Fruit fly (Drosophila melanogaster): ENCODE results near the gene LysP.

Gene LysP

DNA sequence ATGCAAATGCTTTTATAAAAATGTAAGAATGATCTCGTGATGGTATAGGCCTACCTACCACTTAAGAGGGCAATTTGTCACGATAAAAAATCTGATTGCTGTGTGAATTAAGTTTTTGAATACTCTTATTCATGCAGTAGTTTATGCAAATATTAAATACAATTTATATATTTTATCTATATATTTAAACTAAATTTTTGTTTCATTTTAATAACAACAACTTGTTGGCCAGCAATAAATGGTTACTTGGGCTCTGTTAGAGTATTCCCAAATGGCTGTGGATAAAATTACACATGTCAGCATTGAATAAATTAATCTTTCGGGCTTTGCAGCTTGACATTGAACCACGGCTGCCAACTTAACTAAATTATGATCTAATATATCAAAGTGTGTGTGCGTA lies 40.1 kb upstream of the LysP start (continued):
- TF ChIP-seq chm (GFP tag; IDR thresholded peaks at IDR 0.05) (no peak), cwo (GFP tag; optimal IDR thresholded peaks at IDR 0.05) (peak; percentile 61), CG14014 (GFP tag; IDR thresholded peaks at IDR 0.05) (peak; percentile 62; the same call in 1 of the 2 replicates), sr (GFP tag; IDR thresholded peaks at IDR 0.05) (no peak), Dll (GFP tag; IDR thresholded peaks at IDR 0.05; ENCODE audit: partially characterized antibody) (no peak), Neu2 (GFP tag; optimal IDR thresholded peaks at IDR 0.05; ENCODE audit: borderline replicate concordance) (no peak), CG18476 (GFP tag; optimal IDR thresholded peaks at IDR 0.05) (no peak), HLH3B (GFP tag; IDR thresholded peaks at IDR 0.05) (no peak), HmgZ (tag; optimal IDR thresholded peaks at IDR 0.05) (no peak), BtbVII (GFP tag; optimal IDR thresholded peaks at IDR 0.05) (no peak), Atf6 (GFP tag; IDR thresholded peaks at IDR 0.05) (peak; percentile 66; the same call in 1 of the 2 replicates), Elba2 (GFP tag; optimal IDR thresholded peaks at IDR 0.05) (no peak), lmd (GFP tag; IDR thresholded peaks at IDR 0.05) (peak; percentile 27; the same call in 1 of the 2 replicates), Ets97D (GFP tag; optimal IDR thresholded peaks at IDR 0.05) (no peak), CG17802 (tag; optimal IDR thresholded peaks at IDR 0.05) (no peak), CG18262 (tag; optimal IDR thresholded peaks at IDR 0.05) (no peak), Oaz (GFP tag; IDR thresholded peaks at IDR 0.05) (no peak), CG4404 (GFP tag; IDR thresholded peaks at IDR 0.05) (no peak), Ssrp (tag; optimal IDR thresholded peaks at IDR 0.05) (no peak), CG12236 (GFP tag; optimal IDR thresholded peaks at IDR 0.05) (no peak), al (GFP tag; IDR thresholded peaks at IDR 0.05) (no peak), p53 (GFP tag; optimal IDR thresholded peaks at IDR 0.05) (no peak), inv (GFP tag; IDR thresholded peaks at IDR 0.05; ENCODE audit: partially characterized antibody) (no peak), GATAe (GFP tag; conservative IDR thresholded peaks at IDR 0.05) (no peak), CG17385 (GFP tag; optimal IDR thresholded peaks at IDR 0.05) (peak; percentile 15), CG13424 (tag; optimal IDR thresholded peaks at IDR 0.05) (peak; percentile 27), CG10654 (GFP tag; optimal IDR thresholded peaks at IDR 0.05) (no peak), CG3281 (GFP tag; optimal IDR thresholded peaks at IDR 0.05) (no peak), BEAF-32 (GFP tag; optimal IDR thresholded peaks at IDR 0.05) (no peak), CG8924 (tag; optimal IDR thresholded peaks at IDR 0.05) (peak; percentile 27), CG3847 (GFP tag; IDR thresholded peaks at IDR 0.05) (peak; percentile 47), mld (GFP tag; IDR thresholded peaks at IDR 0.05; ENCODE audit: partially characterized antibody) (no peak), esg (GFP tag; conservative IDR thresholded peaks at IDR 0.05) (peak; percentile 29), en (GFP tag; optimal IDR thresholded peaks at IDR 0.05) (no peak), tap (tag; optimal IDR thresholded peaks at IDR 0.05) (no peak), hb (GFP tag; IDR thresholded peaks at IDR 0.05; ENCODE audit: partially characterized antibody) (no peak), Rfx (GFP tag; IDR thresholded peaks at IDR 0.05) (peak; percentile 51), tgo (GFP tag; IDR thresholded peaks at IDR 0.05) (peak; percentile 17; the same call in 2 of the 3 replicates), Hmr (GFP tag; optimal IDR thresholded peaks at IDR 0.05) (peak; percentile 8), eyg (GFP tag; optimal IDR thresholded peaks at IDR 0.05) (no peak), CG2678 (tag; optimal IDR thresholded peaks at IDR 0.05) (peak; percentile 62), CG18011 (GFP tag; optimal IDR thresholded peaks at IDR 0.05) (no peak), lola (GFP tag; optimal IDR thresholded peaks at IDR 0.05) (no peak), CG10462 (GFP tag; optimal IDR thresholded peaks at IDR 0.05) (no peak), tio (GFP tag; optimal IDR thresholded peaks at IDR 0.05) (no peak), chinmo (GFP tag; IDR thresholded peaks at IDR 0.05; ENCODE audit: partially characterized antibody) (no peak), unpg (GFP tag; optimal IDR thresholded peaks at IDR 0.05) (no peak), Scr (GFP tag; IDR thresholded peaks at IDR 0.05; ENCODE audit: partially characterized antibody) (no peak), CG15514 (GFP tag; optimal IDR thresholded peaks at IDR 0.05) (no peak), CG12104 (GFP tag; optimal IDR thresholded peaks at IDR 0.05) (no peak), CG9932 (GFP tag; IDR thresholded peaks at IDR 0.05) (peak; percentile 51)
